Fruit fly (Drosophila melanogaster): Measurements from ENCODE around the gene CG42726.

dm6 chr3R:15347822-15348221 is at the start of gene CG42726, which contains the start of gene CG42727:
- TF ChIP-seq CG31627 (GFP tag; optimal IDR thresholded peaks at IDR 0.05) (peak; percentile 42), CG16779 (tag; optimal IDR thresholded peaks at IDR 0.05) (no peak)

Measured in whole organism, prepupa.